Fruit fly (Drosophila melanogaster) whole organism, embryonic: ENCODE data around the gene CG43737.

Source experiments
- Adf1 ChIP-seq: fragments of 200-800 bp; sonication (Bioruptor generic); IDR thresholded peaks from 2 replicates; pipeline ENCODE4 v1.3.6; 2022; ENCODE audit warnings: missing biosample characterization, missing genetic modification characterization
- B-H2 ChIP-seq: fragments of 200-800 bp; sonication (Bioruptor generic); optimal IDR thresholded peaks from 2 replicates; lab custom pipeline; 2018; ENCODE audit warnings: missing biosample characterization, mild to moderate bottlenecking, missing genetic modification characterization
- CG10209 ChIP-seq: fragments of 200-800 bp; sonication (Bioruptor generic); optimal IDR thresholded peaks from 3 replicates; lab custom pipeline; 2017; ENCODE audit warnings: missing biosample characterization, mild to moderate bottlenecking, missing genetic modification characterization, missing genetic modification reagents
- CG10654 ChIP-seq: fragments of 200-800 bp; sonication (Bioruptor generic); optimal IDR thresholded peaks from 2 replicates; lab custom pipeline; 2016; ENCODE audit warnings: missing biosample characterization, missing genetic modification characterization
- CG10959 ChIP-seq: fragments of 200-800 bp; sonication (Bioruptor generic); IDR thresholded peaks from 2 replicates; pipeline ENCODE4 v1.3.6; 2022; ENCODE audit warnings: missing biosample characterization, missing genetic modification characterization
- CG11723 ChIP-seq: fragments of 200-800 bp; sonication (Bioruptor generic); optimal IDR thresholded peaks from 2 replicates; lab custom pipeline; 2017; ENCODE audit warnings: missing biosample characterization, mild to moderate bottlenecking, missing genetic modification characterization
- CG13123 ChIP-seq: fragments of 200-800 bp; sonication (Bioruptor generic); optimal IDR thresholded peaks from 2 replicates; lab custom pipeline; 2016; ENCODE audit warnings: missing biosample characterization, missing genetic modification characterization
- CG13287 ChIP-seq: fragments of 200-800 bp; sonication (Bioruptor generic); IDR thresholded peaks from 2 replicates; pipeline ENCODE4 v1.3.6; 2022; ENCODE audit warnings: missing biosample characterization, missing genetic modification characterization; ENCODE audit not compliant: partially characterized antibody
- CG14965 ChIP-seq: fragments of 200-800 bp; sonication (Bioruptor generic); optimal IDR thresholded peaks from 2 replicates; lab custom pipeline; 2016; ENCODE audit warnings: missing biosample characterization, missing genetic modification characterization, borderline replicate concordance
- CG15514 ChIP-seq: fragments of 200-800 bp; sonication (Bioruptor generic); optimal IDR thresholded peaks from 3 replicates; lab custom pipeline; 2017; ENCODE audit warnings: missing biosample characterization, missing genetic modification characterization, mild to moderate bottlenecking, moderate library complexity, missing genetic modification reagents
- CG1602 ChIP-seq: fragments of 200-800 bp; sonication (Bioruptor generic); optimal IDR thresholded peaks from 3 replicates; lab custom pipeline; 2016; ENCODE audit warnings: missing biosample characterization, missing genetic modification characterization
- CG2129 ChIP-seq: fragments of 200-800 bp; sonication (Bioruptor generic); IDR thresholded peaks from 2 replicates; pipeline ENCODE4 v1.3.6; 2022; ENCODE audit warnings: missing biosample characterization, missing genetic modification characterization; ENCODE audit not compliant: partially characterized antibody
- CG3407 ChIP-seq: fragments of 200-800 bp; sonication (Bioruptor generic); optimal IDR thresholded peaks from 2 replicates; lab custom pipeline; 2018; ENCODE audit warnings: missing biosample characterization, mild to moderate bottlenecking, missing genetic modification characterization
- CG4707 ChIP-seq: fragments of 200-800 bp; sonication (Bioruptor generic); optimal IDR thresholded peaks from 2 replicates; lab custom pipeline; 2018; ENCODE audit warnings: missing biosample characterization, mild to moderate bottlenecking, missing genetic modification characterization, moderate library complexity
- CG7372 ChIP-seq: fragments of 200-800 bp; sonication (Bioruptor generic); IDR thresholded peaks from 2 replicates; pipeline ENCODE4 v1.3.6; 2022; ENCODE audit warnings: missing biosample characterization, missing genetic modification characterization
- CG7745 ChIP-seq: fragments of 200-800 bp; sonication (Bioruptor generic); optimal IDR thresholded peaks from 2 replicates; lab custom pipeline; 2018; ENCODE audit warnings: missing biosample characterization, mild to moderate bottlenecking, missing genetic modification characterization, moderate library complexity
- CG7928 ChIP-seq: fragments of 200-800 bp; sonication (Bioruptor generic); optimal IDR thresholded peaks from 2 replicates; lab custom pipeline; 2017; ENCODE audit warnings: missing biosample characterization, mild to moderate bottlenecking, missing genetic modification characterization
- CG9797 ChIP-seq: fragments of 200-800 bp; sonication (Bioruptor generic); optimal IDR thresholded peaks from 3 replicates; lab custom pipeline; 2018; ENCODE audit warnings: missing biosample characterization, mild to moderate bottlenecking, missing genetic modification characterization
- Camta ChIP-seq: fragments of 200-800 bp; sonication (Bioruptor generic); optimal IDR thresholded peaks from 2 replicates; lab custom pipeline; 2016; ENCODE audit warnings: missing biosample characterization, missing genetic modification characterization
- D19B ChIP-seq: fragments of 200-800 bp; sonication (Bioruptor generic); optimal IDR thresholded peaks from 2 replicates; lab custom pipeline; 2017; ENCODE audit warnings: missing biosample characterization, mild to moderate bottlenecking, missing genetic modification characterization
- Dad ChIP-seq: fragments of 200-800 bp; sonication (Bioruptor generic); optimal IDR thresholded peaks from 3 replicates; lab custom pipeline; 2016; ENCODE audit warnings: missing biosample characterization, missing genetic modification characterization
- E2f1 ChIP-seq: fragments of 200-800 bp; sonication (Bioruptor generic); IDR thresholded peaks from 2 replicates; pipeline ENCODE4 v1.3.6; 2022; ENCODE audit warnings: missing biosample characterization, missing genetic modification characterization
- Ets65A ChIP-seq: fragments of 200-800 bp; sonication (Bioruptor generic); peaks from one replicate; lab custom pipeline; 2016; ENCODE audit warnings: missing biosample characterization, missing genetic modification characterization
- Ets97D ChIP-seq: fragments of 200-800 bp; sonication (Bioruptor generic); optimal IDR thresholded peaks from 3 replicates; lab custom pipeline; 2016; ENCODE audit warnings: missing biosample characterization, missing genetic modification characterization
- Lim3 ChIP-seq: fragments of 200-800 bp; sonication (Bioruptor generic); IDR thresholded peaks from 2 replicates; pipeline ENCODE4 v1.3.6; 2022; ENCODE audit warnings: missing biosample characterization, missing genetic modification characterization
- Pdp1 ChIP-seq, 2 experiments: fragments of 200-800 bp; sonication (Bioruptor generic); optimal IDR thresholded peaks; 3 replicates each; lab custom pipeline; 2016; ENCODE audit warnings: missing biosample characterization in 2 of 2, missing genetic modification characterization in 2 of 2, mild to moderate bottlenecking in 1 of 2, moderate library complexity in 1 of 2
- Sin3A ChIP-seq: fragments of >200 bp; optimal IDR thresholded peaks from 2 replicates; lab custom pipeline; 2018
- Sry-δ ChIP-seq: fragments of 200-800 bp; sonication (Bioruptor generic); optimal IDR thresholded peaks from 2 replicates; lab custom pipeline; 2016; ENCODE audit warnings: missing biosample characterization, missing genetic modification characterization
- Taf1 ChIP-seq: fragments of 200-800 bp; sonication (Bioruptor generic); IDR thresholded peaks from 2 replicates; pipeline ENCODE4 v1.3.6; 2022; ENCODE audit warnings: missing biosample characterization, missing genetic modification characterization
- Usf ChIP-seq: fragments of 200-800 bp; sonication (Bioruptor generic); optimal IDR thresholded peaks from 2 replicates; lab custom pipeline; 2017; ENCODE audit warnings: missing genotype, missing biosample characterization, missing genetic modification characterization
- Xbp1 ChIP-seq: fragments of 200-800 bp; sonication (Bioruptor generic); optimal IDR thresholded peaks from 3 replicates; lab custom pipeline; 2016; ENCODE audit warnings: missing biosample characterization, mild to moderate bottlenecking, missing genetic modification characterization
- ac ChIP-seq: fragments of 200-800 bp; sonication (Bioruptor generic); optimal IDR thresholded peaks from 3 replicates; lab custom pipeline; 2017; ENCODE audit warnings: missing biosample characterization, mild to moderate bottlenecking, missing genetic modification characterization
- al ChIP-seq: fragments of 200-800 bp; sonication (Bioruptor generic); IDR thresholded peaks from 2 replicates; pipeline ENCODE4 v1.3.6; 2022; ENCODE audit warnings: missing biosample characterization, missing genetic modification characterization
- ap ChIP-seq: fragments of 200-800 bp; sonication (Bioruptor generic); IDR thresholded peaks from 2 replicates; pipeline ENCODE4 v1.3.6; 2022; ENCODE audit warnings: missing biosample characterization, missing genetic modification characterization
- bbx ChIP-seq: fragments of 200-800 bp; sonication (Bioruptor generic); IDR thresholded peaks from 2 replicates; pipeline ENCODE4 v1.3.6; 2022; ENCODE audit warnings: missing biosample characterization, missing genetic modification characterization; ENCODE audit not compliant: partially characterized antibody
- dati ChIP-seq: fragments of 200-800 bp; sonication (Bioruptor generic); IDR thresholded peaks from 2 replicates; pipeline ENCODE4 v1.3.6; 2022; ENCODE audit warnings: missing biosample characterization, missing genetic modification characterization
- grau ChIP-seq: fragments of 200-800 bp; optimal IDR thresholded peaks from 3 replicates; lab custom pipeline; 2019; ENCODE audit warnings: missing biosample characterization, mild to moderate bottlenecking, missing genetic modification characterization, moderate library complexity
- kay ChIP-seq: fragments of 200-800 bp; sonication (Bioruptor generic); optimal IDR thresholded peaks from 2 replicates; lab custom pipeline; 2016; ENCODE audit warnings: missing biosample characterization, missing genetic modification characterization
- lilli ChIP-seq: fragments of 200-800 bp; sonication (Bioruptor generic); optimal IDR thresholded peaks from 3 replicates; lab custom pipeline; 2016; ENCODE audit warnings: missing biosample characterization, missing genetic modification characterization
- p53 ChIP-seq: fragments of 200-800 bp; sonication (Bioruptor generic); optimal IDR thresholded peaks from 2 replicates; lab custom pipeline; 2016; ENCODE audit warnings: missing biosample characterization, missing genetic modification characterization
- pita ChIP-seq: fragments of 200-800 bp; sonication (Bioruptor generic); optimal IDR thresholded peaks from 2 replicates; lab custom pipeline; 2017; ENCODE audit warnings: missing biosample characterization, mild to moderate bottlenecking, missing genetic modification characterization
- pzg ChIP-seq: fragments of 200-800 bp; sonication (Bioruptor generic); optimal IDR thresholded peaks from 3 replicates; lab custom pipeline; 2018; ENCODE audit warnings: missing biosample characterization, mild to moderate bottlenecking, missing genetic modification characterization, moderate library complexity
- slou ChIP-seq: fragments of 200-800 bp; sonication (Bioruptor generic); optimal IDR thresholded peaks from 3 replicates; lab custom pipeline; 2016; ENCODE audit warnings: missing biosample characterization, missing genetic modification characterization
- sqz ChIP-seq: fragments of 200-800 bp; sonication (Bioruptor generic); optimal IDR thresholded peaks from 3 replicates; lab custom pipeline; 2018; ENCODE audit warnings: missing biosample characterization, mild to moderate bottlenecking, missing genetic modification characterization
- ttk ChIP-seq: fragments of 200-800 bp; sonication (Bioruptor generic); IDR thresholded peaks from 2 replicates; pipeline ENCODE4 v2.1.2; 2022; ENCODE audit warnings: missing biosample characterization, missing genetic modification characterization
- unc-4 ChIP-seq: fragments of 200-800 bp; sonication (Bioruptor generic); IDR thresholded peaks from 2 replicates; pipeline ENCODE4 v1.3.6; 2022; ENCODE audit warnings: missing biosample characterization, missing genetic modification characterization; ENCODE audit not compliant: partially characterized antibody
- vvl ChIP-seq: fragments of 200-800 bp; sonication (Bioruptor generic); IDR thresholded peaks from 2 replicates; pipeline ENCODE4 v1.3.6; 2022; ENCODE audit warnings: missing biosample characterization, missing genetic modification characterization
- wek ChIP-seq: fragments of 200-800 bp; sonication (Bioruptor generic); optimal IDR thresholded peaks from 3 replicates; lab custom pipeline; 2018; ENCODE audit warnings: missing biosample characterization, mild to moderate bottlenecking, missing genetic modification characterization, moderate library complexity

CG43737 gene

dm6 chrX:15137241-15137640, 38.0 kb upstream of the CG43737 start (continued):
- peak; percentile 61 for TF ChIP-seq bbx (GFP tag; lab: Robert Waterston, UW)
- TF ChIP-seq lilli (GFP tag; lab: Kevin White, UChicago): peak; percentile 3
- no peak for TF ChIP-seq dati (GFP tag; lab: Robert Waterston, UW)
- no peak for TF ChIP-seq ttk (GFP tag; lab: Robert Waterston, UW)
- no peak for TF ChIP-seq CG14965
- peak in 1 of 2 experiments; percentile 9 for TF ChIP-seq Pdp1 (GFP tag; optimal IDR thresholded peaks at IDR 0.05; lab: Kevin White, UChicago)
- no peak for TF ChIP-seq CG9797 (GFP tag; lab: Kevin White, UChicago)
- no peak for TF ChIP-seq E2f1
- no peak for TF ChIP-seq CG10209 (GFP tag; lab: Kevin White, UChicago)
- peak; percentile 15 for TF ChIP-seq Ets97D (GFP tag; lab: Kevin White, UChicago)
- no peak for TF ChIP-seq Usf (GFP tag; lab: Kevin White, UChicago)
- no peak for TF ChIP-seq vvl (GFP tag; lab: Robert Waterston, UW)

- TF ChIP-seq CG10959: peak; percentile 36
- TF ChIP-seq CG1602: peak; percentile 32
- peak; percentile 33 for TF ChIP-seq slou (GFP tag; lab: Kevin White, UChicago)
- TF ChIP-seq D19B: peak; percentile 20
- peak; percentile 56 for TF ChIP-seq p53 (GFP tag; lab: Kevin White, UChicago)
- TF ChIP-seq CG2129 (GFP tag; lab: Robert Waterston, UW): peak; percentile 60
- peak; percentile 77 for TF ChIP-seq Camta
- no peak for TF ChIP-seq Adf1
- TF ChIP-seq Lim3 (GFP tag; lab: Robert Waterston, UW): no peak
- peak; percentile 41 for TF ChIP-seq CG13123 (GFP tag; lab: Kevin White, UChicago)
- peak; percentile 76 for TF ChIP-seq CG15514 (GFP tag; lab: Kevin White, UChicago)
- TF ChIP-seq CG4707: peak; percentile 64
- TF ChIP-seq ac (GFP tag; lab: Kevin White, UChicago): peak; percentile 46
- peak; percentile 97 for TF ChIP-seq Ets65A (GFP tag; lab: Kevin White, UChicago)
- TF ChIP-seq grau (tag; lab: Kevin White, UChicago): peak; percentile 45
- TF ChIP-seq CG7372 (GFP tag; lab: Robert Waterston, UW): no peak
- peak; percentile 82 for TF ChIP-seq CG13287 (GFP tag; lab: Robert Waterston, UW)
- peak; percentile 60 for TF ChIP-seq al (GFP tag; lab: Robert Waterston, UW)
- TF ChIP-seq CG3407 (GFP tag; lab: Kevin White, UChicago): peak; percentile 52
- peak; percentile 53 for TF ChIP-seq CG10654 (GFP tag; lab: Kevin White, UChicago)
- TF ChIP-seq pita (GFP tag; lab: Kevin White, UChicago): no peak
- TF ChIP-seq ap (GFP tag; lab: Robert Waterston, UW): no peak
- TF ChIP-seq sqz (GFP tag; lab: Kevin White, UChicago): peak; percentile 47
- TF ChIP-seq kay (GFP tag; lab: Kevin White, UChicago): peak; percentile 40
- peak; percentile 77 for TF ChIP-seq Dad (GFP tag; lab: Kevin White, UChicago)
- TF ChIP-seq wek: peak; percentile 68
- TF ChIP-seq CG7928 (GFP tag; lab: Kevin White, UChicago): peak; percentile 40
- peak; percentile 94 for TF ChIP-seq pzg (GFP tag; lab: Kevin White, UChicago)
- peak; percentile 69 for TF ChIP-seq unc-4 (GFP tag; lab: Robert Waterston, UW)
- 0 out of 2 replicates have a peak, but pooled peaks have one; percentile 11 for TF ChIP-seq Taf1 (GFP tag; lab: Robert Waterston, UW)
- TF ChIP-seq CG11723 (GFP tag; lab: Kevin White, UChicago): peak; percentile 40
- TF ChIP-seq CG7745 (tag; lab: Kevin White, UChicago): no peak
- TF ChIP-seq Sin3A (lab: Kevin White, UChicago): peak; percentile 98
- TF ChIP-seq Sry-δ (GFP tag; lab: Kevin White, UChicago): peak; percentile 97
- peak; percentile 65 for TF ChIP-seq B-H2 (GFP tag; lab: Kevin White, UChicago)
- TF ChIP-seq Xbp1 (GFP tag; lab: Kevin White, UChicago): peak; percentile 58
Observed at dm6 chrX:15138994-15139863, 36.0 kb upstream of the CG43737 start, which contains the start of gene RpL37-1. Gene RpL37-1, minus strand, starts transcription at chrX:15139367.
